Worm (Caenorhabditis elegans) whole organism, late embryonic: ENCODE measurements around the gene F10D7.11.
A peak's percentile ranks its signal among the peaks of the same experiment; 100 is the strongest.

Experiments
- C08G9.2 ChIP-seq: sonication (generic microtip); optimal IDR thresholded peaks from 2 replicates; lab custom pipeline; 2016; ENCODE audit warnings: mild to moderate bottlenecking, missing genetic modification characterization, moderate library complexity, missing compliant biosample characterization
- C38D4.7 ChIP-seq: fragments of 200-800 bp; sonication (Bioruptor generic); optimal IDR thresholded peaks from 2 replicates; lab custom pipeline; 2018; ENCODE audit warnings: mild to moderate bottlenecking, missing genetic modification characterization, moderate library complexity, missing compliant biosample characterization
- F13H6.1 ChIP-seq: sonication (generic microtip); optimal IDR thresholded peaks from 2 replicates; lab custom pipeline; 2016; ENCODE audit warnings: missing genetic modification characterization, missing compliant biosample characterization
- K09A11.1 ChIP-seq: sonication (generic microtip); optimal IDR thresholded peaks from 2 replicates; lab custom pipeline; 2017; ENCODE audit warnings: antibody characterized with exemption, mild to moderate bottlenecking, missing genetic modification characterization, missing compliant biosample characterization; ENCODE audit not compliant: insufficient read depth
- T23F11.4 ChIP-seq: fragments of 200-800 bp; sonication (Bioruptor generic); optimal IDR thresholded peaks from 2 replicates; lab custom pipeline; 2018; ENCODE audit warnings: mild to moderate bottlenecking, missing genetic modification characterization, missing compliant biosample characterization
- Y22D7AL.16 ChIP-seq: sonication (generic microtip); optimal IDR thresholded peaks from 2 replicates; lab custom pipeline; 2016; ENCODE audit warnings: missing genetic modification characterization, missing compliant biosample characterization
- ahr-1 ChIP-seq: sonication (generic microtip); optimal IDR thresholded peaks from 2 replicates; lab custom pipeline; 2016; ENCODE audit warnings: missing genetic modification characterization, missing compliant biosample characterization
- ceh-14 ChIP-seq: sonication (generic microtip); optimal IDR thresholded peaks from 2 replicates; lab custom pipeline; 2016; ENCODE audit warnings: missing genotype, missing genetic modification characterization, missing compliant biosample characterization
- ceh-18 ChIP-seq: sonication (generic microtip); optimal IDR thresholded peaks from 2 replicates; lab custom pipeline; 2016; ENCODE audit warnings: missing genetic modification characterization, missing compliant biosample characterization
- ceh-30 ChIP-seq: fragments of 150-350 bp; optimal IDR thresholded peaks from 2 replicates; lab custom pipeline; 2014; ENCODE audit warnings: missing biosample characterization, missing genetic modification characterization
- ceh-31 ChIP-seq: sonication (generic microtip); optimal IDR thresholded peaks from 2 replicates; lab custom pipeline; 2016; ENCODE audit warnings: missing genetic modification characterization, missing compliant biosample characterization
- ceh-34 ChIP-seq: sonication (generic microtip); optimal IDR thresholded peaks from 2 replicates; lab custom pipeline; 2016; ENCODE audit warnings: mild to moderate bottlenecking, missing genetic modification characterization, missing compliant biosample characterization
- ceh-45 ChIP-seq: fragments of 200-800 bp; sonication (Bioruptor generic); IDR thresholded peaks from 2 replicates; pipeline ENCODE4 v1.3.6; 2022; ENCODE audit warnings: missing genetic modification reagents, missing genetic modification characterization, missing compliant biosample characterization
- ceh-6 ChIP-seq: fragments of 200-800 bp; sonication (Bioruptor generic); optimal IDR thresholded peaks from 2 replicates; lab custom pipeline; 2018; ENCODE audit warnings: mild to moderate bottlenecking, missing genetic modification characterization, missing compliant biosample characterization
- ceh-9 ChIP-seq: sonication (generic microtip); optimal IDR thresholded peaks from 2 replicates; lab custom pipeline; 2016; ENCODE audit warnings: mild to moderate bottlenecking, missing genetic modification characterization, inconsistent platforms, missing compliant biosample characterization
- che-1 ChIP-seq: sonication (generic microtip); optimal IDR thresholded peaks from 2 replicates; lab custom pipeline; 2016; ENCODE audit warnings: mild to moderate bottlenecking, missing genetic modification characterization, missing compliant biosample characterization
- dmd-4 ChIP-seq: sonication (generic microtip); optimal IDR thresholded peaks from 2 replicates; lab custom pipeline; 2016; ENCODE audit warnings: borderline replicate concordance, missing genetic modification characterization, missing compliant biosample characterization
- elt-4 ChIP-seq: sonication (generic microtip); optimal IDR thresholded peaks from 2 replicates; lab custom pipeline; 2016; ENCODE audit warnings: missing genetic modification characterization, missing compliant biosample characterization
- ets-4 ChIP-seq: sonication (generic microtip); optimal IDR thresholded peaks from 2 replicates; lab custom pipeline; 2016; ENCODE audit warnings: missing genetic modification characterization, missing compliant biosample characterization
- fax-1 ChIP-seq: sonication (generic microtip); optimal IDR thresholded peaks from 2 replicates; lab custom pipeline; 2016; ENCODE audit warnings: missing genotype, missing genetic modification characterization, missing compliant biosample characterization
- hlh-30 ChIP-seq: sonication (generic microtip); optimal IDR thresholded peaks from 2 replicates; lab custom pipeline; 2017; ENCODE audit warnings: antibody characterized with exemption, missing genetic modification characterization, missing compliant biosample characterization; ENCODE audit not compliant: insufficient read depth
- hlh-6 ChIP-seq: sonication (generic microtip); optimal IDR thresholded peaks from 2 replicates; lab custom pipeline; 2016; ENCODE audit warnings: missing genotype, missing genetic modification characterization, missing compliant biosample characterization
- hlh-8 ChIP-seq: sonication (generic microtip); optimal IDR thresholded peaks from 2 replicates; lab custom pipeline; 2016; ENCODE audit warnings: missing genotype, missing genetic modification characterization, missing compliant biosample characterization
- lim-6 ChIP-seq: sonication (generic microtip); optimal IDR thresholded peaks from 2 replicates; lab custom pipeline; 2016; ENCODE audit warnings: missing genetic modification characterization, missing compliant biosample characterization
- lin-11 ChIP-seq: fragments of 200-800 bp; sonication (Bioruptor generic); optimal IDR thresholded peaks from 2 replicates; lab custom pipeline; 2018; ENCODE audit warnings: mild to moderate bottlenecking, missing genetic modification characterization, missing compliant biosample characterization
- mec-3 ChIP-seq: sonication (generic microtip); optimal IDR thresholded peaks from 2 replicates; lab custom pipeline; 2016; ENCODE audit warnings: borderline replicate concordance, missing genetic modification characterization, missing compliant biosample characterization
- nfya-1 ChIP-seq: sonication (generic microtip); optimal IDR thresholded peaks from 2 replicates; lab custom pipeline; 2017; ENCODE audit warnings: missing genetic modification characterization, mild to moderate bottlenecking, missing compliant biosample characterization, antibody characterized with exemption, moderate library complexity
- nhr-232 ChIP-seq: sonication (generic microtip); optimal IDR thresholded peaks from 2 replicates; lab custom pipeline; 2016; ENCODE audit warnings: missing genetic modification characterization, missing compliant biosample characterization
- npax-4 ChIP-seq: sonication (generic microtip); optimal IDR thresholded peaks from 2 replicates; lab custom pipeline; 2016; ENCODE audit warnings: missing genetic modification characterization, missing compliant biosample characterization
- pat-9 ChIP-seq: fragments of 200-800 bp; sonication (Bioruptor generic); optimal IDR thresholded peaks from 2 replicates; lab custom pipeline; 2018; ENCODE audit warnings: mild to moderate bottlenecking, missing genetic modification characterization, moderate library complexity, missing compliant biosample characterization
- pax-1 ChIP-seq: fragments of 150-350 bp; optimal IDR thresholded peaks from 2 replicates; lab custom pipeline; 2014; ENCODE audit warnings: missing biosample characterization, missing genetic modification characterization
- pha-2 ChIP-seq: sonication (generic microtip); optimal IDR thresholded peaks from 2 replicates; lab custom pipeline; 2017; ENCODE audit warnings: mild to moderate bottlenecking, missing genetic modification characterization, missing compliant biosample characterization
- pros-1 ChIP-seq: fragments of 150-350 bp; optimal IDR thresholded peaks from 2 replicates; lab custom pipeline; 2014; ENCODE audit warnings: missing biosample characterization, missing genetic modification reagents, missing genetic modification characterization
- ref-2 ChIP-seq: sonication (generic microtip); optimal IDR thresholded peaks from 2 replicates; lab custom pipeline; 2016; ENCODE audit warnings: missing genetic modification characterization, missing compliant biosample characterization
- rnt-1 ChIP-seq: sonication (generic microtip); optimal IDR thresholded peaks from 2 replicates; lab custom pipeline; 2016; ENCODE audit warnings: missing genetic modification characterization, missing compliant biosample characterization
- sdc-2 ChIP-seq: sonication (generic microtip); optimal IDR thresholded peaks from 2 replicates; lab custom pipeline; 2016; ENCODE audit warnings: missing genotype, missing genetic modification characterization, missing compliant biosample characterization
- sox-2 ChIP-seq: fragments of 200-800 bp; sonication (Bioruptor generic); IDR thresholded peaks from 2 replicates; pipeline ENCODE4 v1.3.6; 2022; ENCODE audit warnings: missing genetic modification reagents, missing genetic modification characterization, missing compliant biosample characterization
- syd-9 ChIP-seq: sonication (generic microtip); optimal IDR thresholded peaks from 2 replicates; lab custom pipeline; 2016; ENCODE audit warnings: mild to moderate bottlenecking, missing genetic modification characterization, moderate library complexity, missing compliant biosample characterization
- tbx-2 ChIP-seq: sonication (generic microtip); optimal IDR thresholded peaks from 2 replicates; lab custom pipeline; 2016; ENCODE audit warnings: missing genetic modification characterization, missing compliant biosample characterization
- ttx-3 ChIP-seq: sonication (generic microtip); optimal IDR thresholded peaks from 2 replicates; lab custom pipeline; 2016; ENCODE audit warnings: missing genetic modification reagents, missing genetic modification characterization, missing compliant biosample characterization
- unc-42 ChIP-seq: sonication (generic microtip); optimal IDR thresholded peaks from 2 replicates; lab custom pipeline; 2016; ENCODE audit warnings: missing genotype, missing genetic modification characterization, missing compliant biosample characterization
- unc-55 ChIP-seq: sonication (generic microtip); optimal IDR thresholded peaks from 2 replicates; lab custom pipeline; 2017; ENCODE audit warnings: missing biosample characterization, missing genetic modification reagents, missing genetic modification characterization
- unc-86 ChIP-seq: sonication (generic microtip); optimal IDR thresholded peaks from 2 replicates; lab custom pipeline; 2016; ENCODE audit warnings: missing genetic modification characterization, missing compliant biosample characterization
- zip-5 ChIP-seq: sonication (generic microtip); optimal IDR thresholded peaks from 2 replicates; lab custom pipeline; 2016; ENCODE audit warnings: missing genetic modification characterization, missing compliant biosample characterization

F10D7.11 gene

DNA sequence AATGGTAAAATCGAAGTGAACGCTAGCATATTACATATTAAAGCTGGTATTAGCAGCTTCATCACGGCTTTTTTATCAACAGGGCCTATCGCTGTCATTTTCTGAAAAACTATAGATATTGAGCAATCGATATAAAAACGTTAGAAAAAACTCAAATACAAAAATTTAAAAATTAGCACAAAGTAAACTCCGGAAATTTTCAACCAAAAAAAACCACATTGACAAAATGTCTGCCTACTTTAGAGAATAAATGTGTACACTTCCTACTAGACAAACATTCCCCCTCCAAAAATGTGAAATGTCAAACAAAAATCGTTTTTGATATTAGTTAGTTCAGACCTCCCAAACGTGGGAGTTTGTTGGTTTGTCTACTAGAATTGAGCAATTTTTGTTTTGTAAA is 5.9 kb downstream of the F10D7.11 start, which contains the start of gene mfsd-10:
TSS of gene mfsd-10 (minus strand) at position 101 of the 400 bp plus-strand sequence.
- TF ChIP-seq nhr-232 (tag; lab: Kevin White, UChicago) (no peak), ets-4 (tag; lab: Kevin White, UChicago) (no peak), sdc-2 (tag; lab: Kevin White, UChicago) (no peak), lin-11 (no peak), ceh-45 (GFP tag; lab: Robert Waterston, UW) (no peak), hlh-8 (tag; lab: Kevin White, UChicago) (no peak), pha-2 (tag; lab: Kevin White, UChicago) (no peak), che-1 (tag; lab: Kevin White, UChicago) (no peak), ceh-18 (tag; lab: Kevin White, UChicago) (no peak), ceh-6 (GFP tag; lab: Kevin White, UChicago) (no peak), mec-3 (tag; lab: Kevin White, UChicago) (no peak), rnt-1 (tag; lab: Kevin White, UChicago) (no peak), zip-5 (tag; lab: Kevin White, UChicago) (no peak), dmd-4 (no peak), tbx-2 (tag; lab: Kevin White, UChicago) (no peak), K09A11.1 (tag; lab: Kevin White, UChicago) (no peak), lim-6 (no peak), ceh-34 (tag; lab: Kevin White, UChicago) (no peak), ceh-9 (tag; lab: Kevin White, UChicago) (no peak)
- TF ChIP-seq, all 69 proteins: peak for 0

ce11 chrX:17369514-17369913 is 6.9 kb downstream of the F10D7.11 start:
- no peak for TF ChIP-seq hlh-30 (tag; lab: Kevin White, UChicago)
- no peak for TF ChIP-seq elt-4 (tag; lab: Kevin White, UChicago)
- TF ChIP-seq ceh-30 (tag; lab: Kevin White, UChicago) = no peak
- TF ChIP-seq ceh-31 = peak; percentile 23
- no peak for TF ChIP-seq hlh-8 (tag; lab: Kevin White, UChicago)
- TF ChIP-seq unc-55 (GFP tag; lab: Kevin White, UChicago) = peak; percentile 48
- peak; percentile 58 for TF ChIP-seq sox-2 (GFP tag; lab: Robert Waterston, UW)
- peak; percentile 1 for TF ChIP-seq C08G9.2
- no peak for TF ChIP-seq pat-9
- TF ChIP-seq rnt-1 (tag; lab: Kevin White, UChicago) = no peak
- TF ChIP-seq tbx-2 (tag; lab: Kevin White, UChicago) = peak; percentile 20
- TF ChIP-seq ceh-14 (tag; lab: Kevin White, UChicago) = no peak
- TF ChIP-seq F13H6.1 = no peak
- no peak for TF ChIP-seq ref-2 (tag; lab: Kevin White, UChicago)
- no peak for TF ChIP-seq fax-1 (tag; lab: Kevin White, UChicago)
- TF ChIP-seq ceh-45 (GFP tag; lab: Robert Waterston, UW) = no peak
- TF ChIP-seq ceh-9 (tag; lab: Kevin White, UChicago) = no peak
- peak; percentile 46 for TF ChIP-seq sdc-2 (tag; lab: Kevin White, UChicago)
- peak; percentile 49 for TF ChIP-seq hlh-6 (tag; lab: Kevin White, UChicago)
- no peak for TF ChIP-seq ahr-1 (tag; lab: Kevin White, UChicago)
- TF ChIP-seq nfya-1 (tag; lab: Kevin White, UChicago) = peak; percentile 73
- TF ChIP-seq ttx-3 (tag; lab: Kevin White, UChicago) = no peak
- no peak for TF ChIP-seq unc-42 (tag; lab: Kevin White, UChicago)
- no peak for TF ChIP-seq C38D4.7
- no peak for TF ChIP-seq Y22D7AL.16
- no peak for TF ChIP-seq mec-3 (tag; lab: Kevin White, UChicago)
- TF ChIP-seq unc-86 (tag; lab: Kevin White, UChicago) = no peak
- TF ChIP-seq npax-4 (tag; lab: Kevin White, UChicago) = no peak
- no peak for TF ChIP-seq lin-11
- no peak for TF ChIP-seq syd-9 (tag; lab: Kevin White, UChicago)
- TF ChIP-seq T23F11.4 (GFP tag; lab: Kevin White, UChicago) = no peak
- no peak for TF ChIP-seq pros-1
- no peak for TF ChIP-seq pax-1 (tag; lab: Kevin White, UChicago)
- TF ChIP-seq, all 69 proteins: peak for 8
